Worm (Caenorhabditis elegans) whole organism, L3 larva: ENCODE data around the gene npr-37.

ENCODE experiments used
- R02D3.7 ChIP-seq: fragments of 150-350 bp; optimal IDR thresholded peaks from 2 replicates; lab custom pipeline; 2014; ENCODE audit warnings: missing biosample characterization, missing genetic modification characterization
- ZK546.5 ChIP-seq: sonication (generic microtip); optimal IDR thresholded peaks from 2 replicates; lab custom pipeline; 2017; ENCODE audit warnings: missing biosample characterization, missing genetic modification characterization
- aly-2 ChIP-seq: fragments of 150-350 bp; optimal IDR thresholded peaks from 2 replicates; lab custom pipeline; 2014; ENCODE audit warnings: missing biosample characterization, missing genetic modification characterization
- ceh-16 ChIP-seq: sonication (generic microtip); optimal IDR thresholded peaks from 2 replicates; lab custom pipeline; 2017; ENCODE audit warnings: missing biosample characterization, missing genetic modification characterization
- ceh-28 ChIP-seq: fragments of 150-350 bp; optimal IDR thresholded peaks from 2 replicates; lab custom pipeline; 2014; ENCODE audit warnings: missing biosample characterization, missing genetic modification reagents, missing genetic modification characterization
- ceh-82 ChIP-seq: fragments of 150-350 bp; optimal IDR thresholded peaks from 2 replicates; lab custom pipeline; 2014; ENCODE audit warnings: missing biosample characterization, missing genetic modification characterization
- ceh-9 ChIP-seq: sonication (generic microtip); optimal IDR thresholded peaks from 2 replicates; lab custom pipeline; 2018; ENCODE audit warnings: missing biosample characterization, missing genetic modification characterization
- daf-12 ChIP-seq: fragments of 150-350 bp; optimal IDR thresholded peaks from 2 replicates; lab custom pipeline; 2014; ENCODE audit warnings: missing biosample characterization, missing genetic modification reagents, missing genetic modification characterization
- egl-27 ChIP-seq: sonication (generic microtip); optimal IDR thresholded peaks from 4 replicates; lab custom pipeline; 2017; ENCODE audit warnings: missing biosample characterization, missing genetic modification reagents, missing genetic modification characterization
- egl-5 ChIP-seq: fragments of 150-350 bp; optimal IDR thresholded peaks from 2 replicates; lab custom pipeline; 2017; ENCODE audit warnings: missing biosample characterization, missing genetic modification reagents, missing genetic modification characterization, inconsistent platforms
- elt-1 ChIP-seq: fragments of 150-350 bp; optimal IDR thresholded peaks from 2 replicates; lab custom pipeline; 2014; ENCODE audit warnings: missing biosample characterization, missing genetic modification characterization
- elt-2 ChIP-seq: sonication (generic microtip); optimal IDR thresholded peaks from 2 replicates; lab custom pipeline; 2016; ENCODE audit warnings: missing genetic modification reagents, mild to moderate bottlenecking, missing genetic modification characterization, missing compliant biosample characterization
- fkh-10 ChIP-seq: sonication (generic microtip); optimal IDR thresholded peaks from 2 replicates; lab custom pipeline; 2017; ENCODE audit warnings: missing biosample characterization, missing genetic modification reagents, missing genetic modification characterization
- fkh-2 ChIP-seq: fragments of 150-350 bp; optimal IDR thresholded peaks from 2 replicates; lab custom pipeline; 2014; ENCODE audit warnings: missing biosample characterization, missing genetic modification reagents, missing genetic modification characterization
- fos-1 ChIP-seq: fragments of 150-350 bp; optimal IDR thresholded peaks from 2 replicates; lab custom pipeline; 2014; ENCODE audit warnings: missing biosample characterization, missing genetic modification characterization
- hmg-11 ChIP-seq: sonication (generic microtip); optimal IDR thresholded peaks from 2 replicates; lab custom pipeline; 2016; ENCODE audit warnings: missing genetic modification characterization, missing compliant biosample characterization
- jun-1 ChIP-seq: fragments of 150-350 bp; optimal IDR thresholded peaks from 2 replicates; lab custom pipeline; 2014; ENCODE audit warnings: missing biosample characterization, missing genetic modification reagents, missing genetic modification characterization
- lin-15B ChIP-seq: fragments of 150-350 bp; optimal IDR thresholded peaks from 2 replicates; lab custom pipeline; 2014; ENCODE audit warnings: missing biosample characterization, missing genetic modification characterization
- lsy-12 ChIP-seq: sonication (generic microtip); optimal IDR thresholded peaks from 2 replicates; lab custom pipeline; 2016; ENCODE audit warnings: mild to moderate bottlenecking, missing genetic modification characterization, missing compliant biosample characterization
- mdl-1 ChIP-seq: fragments of 150-350 bp; optimal IDR thresholded peaks from 2 replicates; lab custom pipeline; 2014; ENCODE audit warnings: missing biosample characterization, missing genetic modification characterization
- nhr-11 ChIP-seq: fragments of 150-350 bp; optimal IDR thresholded peaks from 2 replicates; lab custom pipeline; 2014; ENCODE audit warnings: missing biosample characterization, missing genetic modification characterization
- nhr-23 ChIP-seq: fragments of 150-350 bp; optimal IDR thresholded peaks from 2 replicates; lab custom pipeline; 2014; ENCODE audit warnings: missing biosample characterization, missing genetic modification reagents, missing genetic modification characterization
- nhr-237 ChIP-seq: fragments of 150-350 bp; optimal IDR thresholded peaks from 2 replicates; lab custom pipeline; 2014; ENCODE audit warnings: missing biosample characterization, missing genetic modification characterization
- nhr-28 ChIP-seq: fragments of 150-350 bp; optimal IDR thresholded peaks from 2 replicates; lab custom pipeline; 2014; ENCODE audit warnings: missing biosample characterization, missing genetic modification characterization
- nhr-43 ChIP-seq: sonication (generic microtip); optimal IDR thresholded peaks from 2 replicates; lab custom pipeline; 2016; ENCODE audit warnings: mild to moderate bottlenecking, missing genetic modification characterization, missing compliant biosample characterization; ENCODE audit not compliant: poor library complexity, severe bottlenecking
- nhr-67 ChIP-seq: fragments of 150-350 bp; optimal IDR thresholded peaks from 2 replicates; lab custom pipeline; 2014; ENCODE audit warnings: missing biosample characterization, missing genetic modification characterization
- nhr-76 ChIP-seq: fragments of 150-350 bp; sonication (generic microtip); optimal IDR thresholded peaks from 5 replicates; lab custom pipeline; 2014; ENCODE audit warnings: missing biosample characterization, missing genetic modification characterization
- nhr-77 ChIP-seq: fragments of 150-350 bp; optimal IDR thresholded peaks from 2 replicates; lab custom pipeline; 2014; ENCODE audit warnings: missing biosample characterization, missing genetic modification characterization
- pha-4 ChIP-seq: fragments of 150-350 bp; optimal IDR thresholded peaks from 2 replicates; lab custom pipeline; 2014; ENCODE audit warnings: missing biosample characterization, missing genetic modification reagents, missing genetic modification characterization
- pqm-1 ChIP-seq: fragments of 150-350 bp; optimal IDR thresholded peaks from 2 replicates; lab custom pipeline; 2017; ENCODE audit warnings: missing biosample characterization, missing genetic modification characterization, inconsistent platforms
- sea-2 ChIP-seq: fragments of 150-350 bp; sonication (generic microtip); optimal IDR thresholded peaks from 4 replicates; lab custom pipeline; 2014; ENCODE audit warnings: missing biosample characterization, missing genetic modification reagents, missing genetic modification characterization
- skn-1 ChIP-seq: fragments of 150-350 bp; optimal IDR thresholded peaks from 2 replicates; lab custom pipeline; 2014; ENCODE audit warnings: missing biosample characterization, missing genetic modification characterization
- snpc-4 ChIP-seq: fragments of 150-350 bp; optimal IDR thresholded peaks from 2 replicates; lab custom pipeline; 2014; ENCODE audit warnings: missing biosample characterization, missing genetic modification characterization
- tbx-2 ChIP-seq: sonication (generic microtip); optimal IDR thresholded peaks from 2 replicates; lab custom pipeline; 2016; ENCODE audit warnings: mild to moderate bottlenecking, missing genetic modification characterization, missing compliant biosample characterization
- unc-39 ChIP-seq: sonication (generic microtip); optimal IDR thresholded peaks from 4 replicates; lab custom pipeline; 2017; ENCODE audit warnings: missing biosample characterization, missing genetic modification characterization
- unc-62 ChIP-seq: fragments of 150-350 bp; sonication (generic microtip); optimal IDR thresholded peaks from 4 replicates; lab custom pipeline; 2014; ENCODE audit warnings: missing biosample characterization, missing genetic modification reagents, missing genetic modification characterization
- ztf-11 ChIP-seq: fragments of 150-350 bp; optimal IDR thresholded peaks from 2 replicates; lab custom pipeline; 2014; ENCODE audit warnings: missing biosample characterization, missing genetic modification characterization
- ztf-4 ChIP-seq: fragments of 150-350 bp; optimal IDR thresholded peaks from 2 replicates; lab custom pipeline; 2014; ENCODE audit warnings: missing biosample characterization, missing genetic modification characterization

The npr-37 gene

DNA sequence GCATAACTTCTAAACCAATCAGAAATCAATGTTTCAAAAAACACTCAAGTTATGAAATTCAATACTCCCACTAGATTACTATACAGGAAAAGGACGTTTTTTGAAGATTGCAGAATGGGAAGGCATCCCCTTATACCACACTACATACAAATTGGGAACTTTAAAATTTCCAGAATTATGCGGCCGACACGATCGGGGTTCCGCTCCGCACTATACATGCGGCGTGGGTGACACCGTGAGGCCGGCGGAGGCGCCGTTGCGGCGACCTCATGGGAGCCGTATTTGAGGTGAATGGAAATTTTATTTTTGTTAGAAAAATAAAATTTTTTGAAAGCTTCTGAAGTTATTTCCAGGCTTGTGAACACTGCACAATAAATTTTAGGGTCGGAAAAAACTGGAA is 12.7 kb downstream of the npr-37 start:
- TF ChIP-seq elt-1 (tag; lab: Kevin White, UChicago) (no peak), ztf-4 (no peak), aly-2 (tag; lab: Kevin White, UChicago) (no peak), nhr-28 (tag; lab: Kevin White, UChicago) (no peak)

DNA sequence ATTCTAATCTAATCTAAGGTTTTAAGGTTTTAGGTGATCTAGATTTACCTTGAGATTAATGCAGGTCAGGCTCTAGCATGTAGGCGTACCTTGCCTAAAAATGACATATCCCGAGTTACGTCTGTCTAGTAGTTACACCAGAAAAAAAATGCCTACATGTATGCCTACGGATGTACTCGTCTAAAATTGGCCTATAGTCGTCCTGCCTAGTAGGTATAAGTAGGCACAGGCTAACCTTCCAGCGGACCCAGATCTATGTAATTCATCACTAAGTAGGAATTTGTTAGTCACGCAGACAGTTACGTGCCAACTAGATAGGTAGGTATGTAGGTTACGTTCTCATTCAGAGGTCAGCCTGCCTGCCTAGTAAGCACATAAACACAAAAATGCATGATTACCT is 13.7 kb downstream of the npr-37 start:
- TF ChIP-seq mdl-1 (tag; lab: Kevin White, UChicago) (no peak), nhr-67 (tag; lab: Kevin White, UChicago) (no peak), elt-2 (tag; lab: Kevin White, UChicago) (no peak), unc-39 (tag; lab: Kevin White, UChicago) (no peak), lin-15B (tag; lab: Kevin White, UChicago) (no peak), nhr-76 (tag; lab: Kevin White, UChicago) (no peak), snpc-4 (tag; lab: Kevin White, UChicago) (no peak), pqm-1 (tag; lab: Kevin White, UChicago) (no peak), ZK546.5 (tag; lab: Kevin White, UChicago) (no peak), unc-62 (GFP tag; lab: Kevin White, UChicago) (no peak), ceh-82 (tag; lab: Kevin White, UChicago) (no peak), hmg-11 (tag; lab: Kevin White, UChicago) (no peak), ceh-9 (tag; lab: Kevin White, UChicago) (no peak), skn-1 (no peak), ztf-4 (no peak)

DNA sequence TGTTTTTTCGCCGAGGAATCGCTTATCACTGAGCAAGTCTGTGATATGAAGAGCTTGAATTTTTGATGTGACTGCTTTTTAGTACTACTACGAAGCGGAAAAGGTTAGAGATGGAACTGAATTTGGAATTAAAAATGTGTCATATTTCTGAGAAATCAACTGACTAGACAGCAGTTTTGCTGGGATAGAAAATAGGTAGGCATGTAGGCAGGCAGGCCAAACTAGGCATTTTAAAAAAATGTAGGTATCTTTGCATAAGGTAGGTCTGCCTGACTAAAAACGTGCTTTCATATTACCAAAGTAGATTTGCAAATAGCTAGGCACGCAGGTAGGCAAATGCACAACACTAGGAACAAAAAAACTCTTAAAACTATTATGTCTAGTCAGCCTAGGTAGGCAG is 14.4 kb downstream of the npr-37 start:
- TF ChIP-seq egl-27 (tag; lab: Kevin White, UChicago) (no peak), nhr-23 (tag; lab: Kevin White, UChicago) (no peak), fkh-10 (GFP tag; lab: Kevin White, UChicago) (no peak), nhr-237 (no peak), pha-4 (tag; lab: Kevin White, UChicago) (no peak)

DNA sequence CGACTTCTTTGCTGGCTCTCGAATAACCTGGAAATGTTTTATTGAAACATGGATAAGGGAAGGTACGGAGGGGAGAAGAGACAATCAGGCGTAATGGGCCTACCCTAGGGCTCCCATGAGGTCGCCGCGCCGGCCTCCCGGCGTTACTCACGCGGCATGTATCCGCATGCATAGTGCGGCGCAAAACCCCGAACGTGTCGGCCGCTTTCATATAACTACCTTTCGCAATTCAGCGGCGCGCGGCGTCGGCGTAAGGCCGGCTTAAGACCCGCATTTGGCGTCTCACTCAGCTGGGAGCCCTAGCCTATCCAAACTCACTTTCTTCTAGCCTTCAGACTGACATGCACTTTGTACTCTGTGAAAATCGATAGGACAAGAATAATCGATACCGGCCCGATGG is 18.9 kb downstream of the npr-37 start:
- no peak for TF ChIP-seq ceh-9 (tag; lab: Kevin White, UChicago)
- TF ChIP-seq tbx-2 (tag; lab: Kevin White, UChicago), result no peak
- no peak for TF ChIP-seq ztf-4
- no peak for TF ChIP-seq jun-1 (tag; lab: Kevin White, UChicago)
- no peak for TF ChIP-seq egl-5 (tag; lab: Kevin White, UChicago)
- no peak for TF ChIP-seq skn-1
- no peak for TF ChIP-seq fkh-2
- TF ChIP-seq nhr-28 (tag; lab: Kevin White, UChicago), result no peak
- no peak for TF ChIP-seq elt-2 (tag; lab: Kevin White, UChicago)
- no peak for TF ChIP-seq lsy-12 (tag; lab: Kevin White, UChicago)
- no peak for TF ChIP-seq ceh-28
- no peak for TF ChIP-seq unc-62 (GFP tag; lab: Kevin White, UChicago)
- TF ChIP-seq R02D3.7 (tag; lab: Kevin White, UChicago), result no peak
- no peak for TF ChIP-seq mdl-1 (tag; lab: Kevin White, UChicago)
- no peak for TF ChIP-seq ZK546.5 (tag; lab: Kevin White, UChicago)
- TF ChIP-seq fos-1, result no peak

DNA sequence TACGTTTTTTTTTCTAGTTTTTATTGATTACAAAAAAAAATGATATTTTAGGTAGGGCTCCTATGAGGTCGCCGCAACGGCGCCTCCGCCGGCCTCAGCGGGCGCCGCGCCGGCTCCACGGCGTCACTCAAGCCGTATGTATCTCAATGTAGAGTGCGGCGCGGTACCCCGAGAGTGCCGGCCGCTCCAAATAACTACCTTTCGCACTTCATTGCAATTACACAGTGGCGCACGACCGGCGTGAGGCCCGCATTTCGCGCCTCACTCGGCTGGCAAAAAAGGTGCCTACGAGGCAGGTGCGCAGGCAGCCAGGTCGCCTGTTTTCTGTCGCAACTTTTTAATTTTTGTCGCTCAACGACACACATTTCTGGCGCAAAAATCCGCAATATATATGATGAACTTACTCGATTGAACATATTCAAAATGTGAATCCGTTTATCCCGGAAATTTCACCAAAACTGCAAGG is 20.3 kb downstream of the npr-37 start, which contains the start of gene M04G7.2:
Gene M04G7.2 (minus strand): TSS at position 416 of the 466 bp plus-strand sequence.
- TF ChIP-seq daf-12 (tag; lab: Kevin White, UChicago), result no peak
- TF ChIP-seq nhr-43 (tag; lab: Kevin White, UChicago), result no peak
- TF ChIP-seq ztf-11, result no peak
- no peak for TF ChIP-seq ceh-9 (tag; lab: Kevin White, UChicago)
- no peak for TF ChIP-seq mdl-1 (tag; lab: Kevin White, UChicago)
- TF ChIP-seq nhr-77, result no peak
- no peak for TF ChIP-seq elt-1 (tag; lab: Kevin White, UChicago)
- TF ChIP-seq nhr-11, result no peak
- TF ChIP-seq unc-62 (GFP tag; lab: Kevin White, UChicago), result no peak
- TF ChIP-seq nhr-237, result no peak
- TF ChIP-seq unc-39 (tag; lab: Kevin White, UChicago), result no peak
- no peak for TF ChIP-seq fos-1
- TF ChIP-seq sea-2 (GFP tag; lab: Kevin White, UChicago), result no peak
- TF ChIP-seq pqm-1 (tag; lab: Kevin White, UChicago), result no peak
- no peak for TF ChIP-seq ceh-28
- no peak for TF ChIP-seq egl-27 (tag; lab: Kevin White, UChicago)
- no peak for TF ChIP-seq ceh-16 (tag; lab: Kevin White, UChicago)
